Fruit fly (Drosophila melanogaster): Measurements from ENCODE around the gene CG12713.

The CG12713 gene

DNA sequence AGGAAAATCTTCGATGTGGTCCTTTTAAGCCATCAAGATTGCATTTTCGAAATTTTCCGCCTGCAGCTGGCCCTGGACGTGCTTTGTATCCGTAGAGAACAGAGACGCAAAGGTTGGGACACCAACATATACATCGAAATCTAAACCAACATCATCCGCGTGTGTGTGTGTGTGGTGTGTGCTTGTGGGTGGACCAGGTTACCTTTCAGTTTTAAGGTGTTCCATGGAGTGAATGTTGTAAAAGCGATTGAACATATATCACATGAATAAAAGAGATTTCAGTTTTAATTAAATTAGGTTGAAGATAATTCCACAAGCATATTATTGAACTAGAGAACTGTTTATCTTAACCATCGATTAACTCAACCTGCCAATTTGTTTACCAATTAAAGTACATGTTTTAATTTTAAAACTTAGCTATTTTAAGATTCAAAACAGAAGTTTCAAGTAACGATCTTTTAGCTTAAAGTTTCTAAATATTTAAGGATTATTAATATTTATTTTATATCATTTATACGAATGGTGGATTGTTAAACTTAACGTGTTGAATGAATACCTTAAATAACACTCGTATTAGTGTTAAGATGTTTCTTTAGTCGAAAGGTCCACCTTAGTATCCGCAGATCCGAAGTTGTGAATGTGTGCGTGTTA lies 5.2 kb upstream of the CG12713 start (continued):
- no peak for TF ChIP-seq abd-A (tag; optimal IDR thresholded peaks at IDR 0.05)
- peak; percentile 84 for TF ChIP-seq CG1233 (GFP tag; optimal IDR thresholded peaks at IDR 0.05)
- peak; percentile 23; the same call in 1 of the 3 replicates for TF ChIP-seq B-H1 (GFP tag; IDR thresholded peaks at IDR 0.05)
- no peak for TF ChIP-seq en (GFP tag; optimal IDR thresholded peaks at IDR 0.05)
- TF ChIP-seq CG12391 (tag; optimal IDR thresholded peaks at IDR 0.05) = peak; percentile 86
- TF ChIP-seq tna (GFP tag; IDR thresholded peaks at IDR 0.05; ENCODE audit: partially characterized antibody) = no peak
- peak; percentile 87 for TF ChIP-seq CG17385 (GFP tag; optimal IDR thresholded peaks at IDR 0.05)
- TF ChIP-seq CG17568 (GFP tag; optimal IDR thresholded peaks at IDR 0.05) = peak; percentile 61
- no peak for TF ChIP-seq Sry-β (GFP tag; optimal IDR thresholded peaks at IDR 0.05)
- TF ChIP-seq gt (GFP tag; IDR thresholded peaks at IDR 0.05) = no peak
- peak; percentile 58 for TF ChIP-seq CG3407 (GFP tag; optimal IDR thresholded peaks at IDR 0.05)
- TF ChIP-seq CG2202 (tag; optimal IDR thresholded peaks at IDR 0.05) = no peak
- no peak for TF ChIP-seq Stat92E (GFP tag; optimal IDR thresholded peaks at IDR 0.05)
- TF ChIP-seq lola (GFP tag; optimal IDR thresholded peaks at IDR 0.05) = peak in 1 of 3 experiments; percentile 66
- peak; percentile 92 for TF ChIP-seq BtbVII (GFP tag; optimal IDR thresholded peaks at IDR 0.05)
- peak; percentile 62 for TF ChIP-seq Atf6 (GFP tag; IDR thresholded peaks at IDR 0.05)
- TF ChIP-seq gro (GFP tag; optimal IDR thresholded peaks at IDR 0.05) = peak; percentile 74
- TF ChIP-seq CG9797 (GFP tag; optimal IDR thresholded peaks at IDR 0.05) = no peak
- no peak for TF ChIP-seq Rx (GFP tag; IDR thresholded peaks at IDR 0.05)
- TF ChIP-seq CG10462 (GFP tag; optimal IDR thresholded peaks at IDR 0.05) = no peak
- peak; percentile 74 for TF ChIP-seq CG10274 (GFP tag; optimal IDR thresholded peaks at IDR 0.05)
- no peak for TF ChIP-seq sens-2 (GFP tag; IDR thresholded peaks at IDR 0.05)
- peak; percentile 43; the same call in 1 of the 2 replicates for TF ChIP-seq al (GFP tag; IDR thresholded peaks at IDR 0.05)
- no peak for TF ChIP-seq sd (tag; optimal IDR thresholded peaks at IDR 0.05)
- no peak; the same call in 2 of the 3 replicates for TF ChIP-seq ase (GFP tag; IDR thresholded peaks at IDR 0.05)
- TF ChIP-seq Myb (GFP tag; optimal IDR thresholded peaks at IDR 0.05) = peak; percentile 45
- peak; percentile 29 for TF ChIP-seq CG9437 (GFP tag; optimal IDR thresholded peaks at IDR 0.05)
- TF ChIP-seq Ets97D (GFP tag; optimal IDR thresholded peaks at IDR 0.05) = no peak
- peak; percentile 59 for TF ChIP-seq CG4424 (GFP tag; optimal IDR thresholded peaks at IDR 0.05)
- no peak for TF ChIP-seq hb (GFP tag; IDR thresholded peaks at IDR 0.05; ENCODE audit: partially characterized antibody)
- peak; percentile 50 for TF ChIP-seq CG8944 (GFP tag; optimal IDR thresholded peaks at IDR 0.05)
- TF ChIP-seq seq (GFP tag; IDR thresholded peaks at IDR 0.05) = peak; percentile 52; the same call in 1 of the 2 replicates
- TF ChIP-seq pfk (GFP tag; optimal IDR thresholded peaks at IDR 0.05) = no peak
- TF ChIP-seq CG18262 (tag; optimal IDR thresholded peaks at IDR 0.05) = peak; percentile 88
- TF ChIP-seq Ada2b (GFP tag; IDR thresholded peaks at IDR 0.05) = peak; percentile 51
- peak; percentile 67 for TF ChIP-seq onecut (GFP tag; IDR thresholded peaks at IDR 0.05)
- peak; percentile 31 for TF ChIP-seq zen (tag; optimal IDR thresholded peaks at IDR 0.05)
- TF ChIP-seq cas (GFP tag; IDR thresholded peaks at IDR 0.05) = no peak
- peak; percentile 30 for TF ChIP-seq CG12942 (GFP tag; optimal IDR thresholded peaks at IDR 0.05)
- peak; percentile 29 for TF ChIP-seq CG11398 (GFP tag; optimal IDR thresholded peaks at IDR 0.05)
- TF ChIP-seq MTF-1 (GFP tag; optimal IDR thresholded peaks at IDR 0.05; ENCODE audit: borderline replicate concordance) = peak; percentile 42
- TF ChIP-seq CG17802 (tag; optimal IDR thresholded peaks at IDR 0.05) = peak; percentile 6
- TF ChIP-seq croc (GFP tag; conservative IDR thresholded peaks at IDR 0.05) = no peak
- TF ChIP-seq Asciz (GFP tag; optimal IDR thresholded peaks at IDR 0.05) = peak; percentile 71
- peak; percentile 87 for TF ChIP-seq CG13296 (GFP tag; optimal IDR thresholded peaks at IDR 0.05)
- TF ChIP-seq CG9876 (GFP tag; optimal IDR thresholded peaks at IDR 0.05) = no peak
- TF ChIP-seq nerfin-1 (tag; optimal IDR thresholded peaks at IDR 0.05) = peak; percentile 58
- peak; percentile 8; the same call in 1 of the 2 replicates for TF ChIP-seq hbn (GFP tag; IDR thresholded peaks at IDR 0.05; ENCODE audit: partially characterized antibody)
- TF ChIP-seq CG6254 (GFP tag; optimal IDR thresholded peaks at IDR 0.05) = peak; percentile 18

Measured in whole organism, embryonic.